Worm (Caenorhabditis elegans): ENCODE results near the gene M02B7.7.

ce11 chrIV:3766589-3766988 is 40.4 kb downstream of the M02B7.7 start, which contains the start of gene vab-2:
- TF ChIP-seq unc-62 (GFP tag; optimal IDR thresholded peaks at IDR 0.05) (no peak), R02D3.7 (tag; optimal IDR thresholded peaks at IDR 0.05) (no peak), unc-39 (tag; optimal IDR thresholded peaks at IDR 0.05) (no peak), nhr-76 (tag; optimal IDR thresholded peaks at IDR 0.05) (no peak), ztf-11 (tag; optimal IDR thresholded peaks at IDR 0.05) (no peak)

Data from whole organism, L3 larva.